Worm (Caenorhabditis elegans): ENCODE results near the gene dpf-5.
"Not testable (repeated sequence)": the region's sequence is repeated elsewhere in the genome, so short reads cannot be mapped to it uniquely, and the experiment has no call there.

Gene dpf-5

DNA sequence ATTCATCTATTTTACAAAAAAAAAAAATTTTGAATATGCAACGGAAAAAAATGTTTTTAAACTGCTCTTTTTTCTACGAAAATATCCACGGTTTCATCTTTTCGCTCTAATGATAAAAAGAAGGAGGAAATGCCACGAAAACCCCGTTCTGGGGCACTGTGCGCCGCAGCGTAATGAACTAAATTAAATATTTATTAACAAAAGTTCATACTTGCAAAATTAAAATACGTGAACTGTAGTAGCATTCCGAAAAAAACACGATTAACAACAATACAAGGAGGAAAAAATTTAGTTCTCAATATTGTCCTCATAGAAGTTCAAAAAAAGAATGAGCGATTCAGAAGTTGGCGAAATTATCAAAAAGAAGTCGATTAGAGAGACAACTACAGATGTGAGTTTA is 16.9 kb downstream of the dpf-5 start, which contains the start of gene R11E3.1:
Gene R11E3.1 (plus strand): TSS at position 301 of the 400 bp plus-strand sequence.
- TF ChIP-seq ceh-27 (GFP tag; optimal IDR thresholded peaks at IDR 0.05) (no peak), snpc-1.3 (tag; optimal IDR thresholded peaks at IDR 0.05; ENCODE audit: insufficient read depth) (no peak), bed-2 (GFP tag; IDR thresholded peaks at IDR 0.05) (no peak), mel-28 (tag; optimal IDR thresholded peaks at IDR 0.05; ENCODE audit: borderline replicate concordance) (no peak), F23B12.7 (tag; optimal IDR thresholded peaks at IDR 0.05; ENCODE audit: insufficient read depth) (no peak), ekl-4 (GFP tag; IDR thresholded peaks at IDR 0.05) (no peak), snpc-3.4 (tag; optimal IDR thresholded peaks at IDR 0.05) (no peak), aptf-2 (GFP tag; conservative IDR thresholded peaks at IDR 0.05) (no peak), mes-4 (tag; optimal IDR thresholded peaks at IDR 0.05) (no peak), mxl-1 (tag; optimal IDR thresholded peaks at IDR 0.05) (no peak), tbp1 (GFP tag; optimal IDR thresholded peaks at IDR 0.05) (no peak), gei-17 (GFP tag; optimal IDR thresholded peaks at IDR 0.05) (no peak), unc-130 (GFP tag; optimal IDR thresholded peaks at IDR 0.05) (no peak)

DNA sequence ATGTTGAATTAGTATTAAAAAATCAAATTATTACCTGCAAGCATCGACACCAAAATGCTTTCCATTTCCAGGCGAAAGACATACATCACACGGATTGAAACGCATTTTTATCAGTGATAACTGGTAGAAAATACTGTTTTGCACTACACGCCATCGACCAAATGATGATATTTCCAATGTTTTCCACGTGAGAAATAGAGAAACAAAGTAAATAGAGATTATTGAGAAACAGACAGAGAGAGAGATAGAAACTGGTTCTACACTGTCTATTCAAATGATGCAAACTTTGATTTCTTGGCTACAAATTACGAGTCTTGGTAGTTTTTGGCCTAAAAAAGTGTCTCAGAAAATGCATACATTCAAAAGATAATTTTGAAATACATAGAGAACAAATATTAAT is 18.1 kb downstream of the dpf-5 start, which contains the start of gene nhr-104:
Gene nhr-104 (minus strand): TSS at position 361 of the 400 bp plus-strand sequence.
- peak; percentile 38 for TF ChIP-seq attf-5 (GFP tag; optimal IDR thresholded peaks at IDR 0.05)
- TF ChIP-seq pha-4 (tag; optimal IDR thresholded peaks at IDR 0.05): peak; percentile 56
- TF ChIP-seq hmg-1.2 (GFP tag; IDR thresholded peaks at IDR 0.05): peak; percentile 45; the same call in 1 of the 2 replicates
- TF ChIP-seq lin-35 (GFP tag; optimal IDR thresholded peaks at IDR 0.05): no peak
- peak; percentile 45 for TF ChIP-seq lin-40 (tag; optimal IDR thresholded peaks at IDR 0.05)
- TF ChIP-seq tbx-9 (tag; optimal IDR thresholded peaks at IDR 0.05; ENCODE audit: borderline replicate concordance): no peak
- peak; percentile 80 for TF ChIP-seq nhr-80 (tag; optimal IDR thresholded peaks at IDR 0.05)

DNA sequence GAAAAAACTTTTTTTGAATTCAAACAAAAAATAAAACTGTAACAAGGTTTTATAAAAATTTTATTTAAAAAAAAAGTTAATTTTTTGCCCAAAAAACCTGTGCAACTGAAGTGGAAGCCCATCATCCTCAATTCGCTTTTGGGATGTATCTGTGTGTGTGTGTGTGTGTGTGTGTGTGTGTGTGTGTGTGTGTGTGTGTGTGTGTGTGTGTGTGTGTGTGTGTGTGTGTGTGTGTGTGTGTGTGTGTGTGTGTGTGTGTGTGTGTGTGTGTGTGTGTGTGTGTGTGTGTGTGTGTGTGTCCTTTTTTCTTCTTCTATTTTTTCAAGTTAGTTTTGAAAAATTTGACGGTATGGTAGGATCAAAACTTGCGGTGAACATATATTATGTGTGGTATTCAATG is 21.7 kb downstream of the dpf-5 start:
- not testable (repeated sequence) for TF ChIP-seq snpc-4 (GFP tag; optimal IDR thresholded peaks at IDR 0.05)
- peak in 1 of 4 experiments; percentile 52 for TF ChIP-seq snpc-4 (tag; optimal IDR thresholded peaks at IDR 0.05)
- TF ChIP-seq hmg-1.2 (GFP tag; IDR thresholded peaks at IDR 0.05): peak; percentile 34; the same call in 1 of the 2 replicates
- peak; percentile 58; the same call in 1 of the 2 replicates for TF ChIP-seq egrh-3 (GFP tag; IDR thresholded peaks at IDR 0.05)
- TF ChIP-seq tbp1 (GFP tag; optimal IDR thresholded peaks at IDR 0.05): peak; percentile 5

DNA sequence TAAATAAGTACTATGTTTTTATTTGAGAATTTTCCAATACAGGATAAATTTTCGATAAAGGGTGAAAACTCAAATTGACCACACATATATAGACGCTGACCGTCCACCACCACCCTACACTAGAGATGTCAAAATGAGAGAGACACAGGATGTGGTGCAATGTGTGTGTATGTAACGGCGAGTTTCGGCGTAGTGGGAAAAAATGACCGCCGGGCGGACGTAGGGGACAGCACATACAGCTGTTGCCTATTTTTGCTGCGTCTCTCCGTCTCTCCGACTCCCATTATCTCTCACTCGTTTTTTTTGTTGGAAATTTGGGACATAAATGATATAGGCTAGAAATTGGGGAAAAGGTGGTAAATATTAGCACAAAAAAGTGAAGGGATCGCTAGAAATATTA is 25.3 kb downstream of the dpf-5 start:
- TF ChIP-seq ets-4 (GFP tag; optimal IDR thresholded peaks at IDR 0.05): no peak
- TF ChIP-seq hmg-1.2 (GFP tag; IDR thresholded peaks at IDR 0.05): peak; percentile 67

DNA sequence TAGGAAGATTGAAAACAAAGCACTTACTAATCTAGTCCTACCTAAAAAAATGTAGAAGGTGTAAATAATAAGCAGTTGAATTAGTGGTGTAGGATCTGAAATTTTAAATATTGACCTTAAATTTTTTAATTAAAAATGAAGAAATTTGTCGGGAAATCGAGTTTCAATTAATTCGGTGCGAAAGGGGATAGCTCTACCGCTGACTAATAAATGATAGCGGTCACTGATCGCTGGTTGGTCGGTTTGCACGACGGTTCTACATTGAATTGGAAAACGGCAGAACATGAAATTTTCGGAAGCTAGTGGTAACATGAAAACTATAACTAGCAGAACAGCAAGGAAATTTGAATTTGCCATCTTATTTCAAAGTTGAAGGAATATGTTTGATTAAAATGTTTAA is 26.3 kb downstream of the dpf-5 start, which contains the start of gene set-15:
Gene set-15 (minus strand): TSS at position 101 of the 400 bp plus-strand sequence.
- TF ChIP-seq zim-3 (tag; optimal IDR thresholded peaks at IDR 0.05) (no peak), F49E8.2 (tag; optimal IDR thresholded peaks at IDR 0.05; ENCODE audit: insufficient read depth) (no peak), tlf-1 (GFP tag; optimal IDR thresholded peaks at IDR 0.05) (no peak), nhr-179 (tag; optimal IDR thresholded peaks at IDR 0.05) (no peak), sdz-38 (tag; optimal IDR thresholded peaks at IDR 0.05) (no peak), egrh-3 (GFP tag; IDR thresholded peaks at IDR 0.05) (no peak), C17E4.6 (GFP tag; IDR thresholded peaks at IDR 0.05) (no peak), F37B4.10 (GFP tag; IDR thresholded peaks at IDR 0.05) (no peak), madf-10 (tag; optimal IDR thresholded peaks at IDR 0.05) (no peak), Y53F4B.3 (GFP tag; IDR thresholded peaks at IDR 0.05) (no peak), F22D6.2 (tag; optimal IDR thresholded peaks at IDR 0.05) (no peak), efl-1 (GFP tag; optimal IDR thresholded peaks at IDR 0.05) (no peak), B0019.2 (GFP tag; conservative IDR thresholded peaks at IDR 0.05) (no peak), nfya-2 (GFP tag; IDR thresholded peaks at IDR 0.05) (no peak), ztf-25 (GFP tag; IDR thresholded peaks at IDR 0.05) (no peak), K12H6.12 (tag; optimal IDR thresholded peaks at IDR 0.05) (no peak), lin-35 (GFP tag; optimal IDR thresholded peaks at IDR 0.05) (no peak)

All from whole organism, young adult.